Worm (Caenorhabditis elegans) whole organism, L1 larva: Measurements from ENCODE around the gene C02F4.5.
A peak's percentile ranks its signal among the peaks of the same experiment; 100 is the strongest.

Experiments
- C16A3.4 ChIP-seq: fragments of 150-350 bp; optimal IDR thresholded peaks from 2 replicates; lab custom pipeline; 2014; ENCODE audit warnings: missing biosample characterization, missing genetic modification characterization
- alr-1 ChIP-seq: fragments of 200-800 bp; sonication (Bioruptor generic); optimal IDR thresholded peaks from 2 replicates; lab custom pipeline; 2018; ENCODE audit warnings: borderline replicate concordance, mild to moderate bottlenecking, missing genetic modification characterization, missing compliant biosample characterization
- aly-2 ChIP-seq: fragments of 150-350 bp; optimal IDR thresholded peaks from 2 replicates; lab custom pipeline; 2014; ENCODE audit warnings: missing biosample characterization, missing genetic modification characterization
- ceh-8 ChIP-seq: fragments of 200-800 bp; sonication (Bioruptor generic); optimal IDR thresholded peaks from 2 replicates; lab custom pipeline; 2018; ENCODE audit warnings: mild to moderate bottlenecking, missing genetic modification characterization, moderate library complexity, missing compliant biosample characterization
- dpl-1 ChIP-seq, 3 experiments: fragments of 150-350 bp in 2 of 3; sonication (generic microtip) in 1 of 3; optimal IDR thresholded peaks; 2 replicates each; lab custom pipeline; 2014 to 2017; ENCODE audit warnings: missing biosample characterization in 3 of 3, missing genetic modification characterization in 3 of 3, missing genetic modification reagents in 3 of 3
- efl-3 ChIP-seq: fragments of 200-800 bp; sonication (Bioruptor generic); optimal IDR thresholded peaks from 2 replicates; lab custom pipeline; 2018; ENCODE audit warnings: mild to moderate bottlenecking, missing genetic modification characterization, missing compliant biosample characterization
- egl-13 ChIP-seq: sonication (generic microtip); optimal IDR thresholded peaks from 2 replicates; lab custom pipeline; 2016; ENCODE audit warnings: missing genotype, missing genetic modification reagents, missing genetic modification characterization, missing compliant biosample characterization
- egl-27 ChIP-seq, 2 experiments: fragments of 150-350 bp in 1 of 2; sonication (generic microtip); optimal IDR thresholded peaks; 3 replicates each; lab custom pipeline; 2017 to 2018; ENCODE audit warnings: missing biosample characterization in 2 of 2, missing genetic modification characterization in 2 of 2, missing genetic modification reagents in 2 of 2
- elt-2 ChIP-seq: sonication (generic microtip); optimal IDR thresholded peaks from 2 replicates; lab custom pipeline; 2016; ENCODE audit warnings: missing genetic modification characterization, mild to moderate bottlenecking, inconsistent platforms, missing compliant biosample characterization, missing genetic modification reagents
- elt-3 ChIP-seq, 6 experiments: fragments of 150-350 bp in 1 of 6; sonication (generic microtip); optimal IDR thresholded peaks; 2 replicates each; lab custom pipeline; 2017 to 2018; ENCODE audit warnings: missing biosample characterization in 6 of 6, missing genetic modification characterization in 6 of 6, inconsistent platforms in 1 of 6
- ets-5 ChIP-seq: fragments of 200-800 bp; sonication (Bioruptor generic); IDR thresholded peaks from 2 replicates; pipeline ENCODE4 v1.3.6; 2022; ENCODE audit warnings: missing genetic modification characterization, missing compliant biosample characterization
- fkh-10 ChIP-seq: sonication (generic microtip); optimal IDR thresholded peaks from 2 replicates; lab custom pipeline; 2017; ENCODE audit warnings: missing biosample characterization, missing genetic modification reagents, missing genetic modification characterization
- fkh-4 ChIP-seq: sonication (generic microtip); optimal IDR thresholded peaks from 2 replicates; lab custom pipeline; 2016; ENCODE audit warnings: missing compliant biosample characterization, missing genetic modification characterization, borderline replicate concordance
- fkh-8 ChIP-seq: sonication (generic microtip); optimal IDR thresholded peaks from 2 replicates; lab custom pipeline; 2016; ENCODE audit warnings: mild to moderate bottlenecking, missing genetic modification characterization, missing compliant biosample characterization
- grh-1 ChIP-seq: fragments of 200-800 bp; sonication (Bioruptor generic); IDR thresholded peaks from 2 replicates; pipeline ENCODE4 v1.3.6; 2022; ENCODE audit warnings: missing genetic modification reagents, missing genetic modification characterization, missing compliant biosample characterization
- hlh-4 ChIP-seq: sonication (generic microtip); optimal IDR thresholded peaks from 2 replicates; lab custom pipeline; 2016; ENCODE audit warnings: mild to moderate bottlenecking, missing genetic modification characterization, missing compliant biosample characterization
- hpl-2 ChIP-seq: fragments of 150-350 bp; optimal IDR thresholded peaks from 2 replicates; lab custom pipeline; 2014; ENCODE audit warnings: missing biosample characterization, missing genetic modification reagents, missing genetic modification characterization
- irx-1 ChIP-seq: sonication (generic microtip); optimal IDR thresholded peaks from 2 replicates; lab custom pipeline; 2016; ENCODE audit warnings: missing genetic modification characterization, missing compliant biosample characterization
- isw-1 ChIP-seq: fragments of 200-800 bp; sonication (Bioruptor generic); IDR thresholded peaks from 2 replicates; pipeline ENCODE4 v1.3.6; 2022; ENCODE audit warnings: missing genetic modification characterization, missing compliant biosample characterization
- jun-1 ChIP-seq: fragments of 150-350 bp; optimal IDR thresholded peaks from 2 replicates; lab custom pipeline; 2014; ENCODE audit warnings: missing biosample characterization, missing genetic modification reagents, missing genetic modification characterization
- lin-13 ChIP-seq: fragments of 150-350 bp; optimal IDR thresholded peaks from 2 replicates; lab custom pipeline; 2014; ENCODE audit warnings: missing biosample characterization, missing genetic modification reagents, missing genetic modification characterization
- lin-35 ChIP-seq, 2 experiments: fragments of 150-350 bp; optimal IDR thresholded peaks; 2 replicates each; lab custom pipeline; 2014; ENCODE audit warnings: missing biosample characterization in 2 of 2, missing genetic modification characterization in 2 of 2, missing genetic modification reagents in 2 of 2
- lin-39 ChIP-seq: fragments of 150-350 bp; optimal IDR thresholded peaks from 2 replicates; lab custom pipeline; 2014; ENCODE audit warnings: missing biosample characterization, missing genetic modification reagents, missing genetic modification characterization
- lsy-2 ChIP-seq, 2 experiments: fragments of 150-350 bp; optimal IDR thresholded peaks; 2 replicates each; lab custom pipeline; 2014; ENCODE audit warnings: missing biosample characterization in 2 of 2, missing genetic modification characterization in 2 of 2
- mdl-1 ChIP-seq, 2 experiments: fragments of 150-350 bp; optimal IDR thresholded peaks; 2 replicates each; lab custom pipeline; 2014 to 2017; ENCODE audit warnings: missing biosample characterization in 2 of 2, missing genetic modification characterization in 2 of 2, inconsistent platforms in 1 of 2
- mep-1 ChIP-seq: fragments of 150-350 bp; optimal IDR thresholded peaks from 2 replicates; lab custom pipeline; 2014; ENCODE audit warnings: missing biosample characterization, missing genetic modification characterization
- nhr-28 ChIP-seq: fragments of 150-350 bp; optimal IDR thresholded peaks from 2 replicates; lab custom pipeline; 2014; ENCODE audit warnings: missing biosample characterization, missing genetic modification characterization
- nhr-47 ChIP-seq: sonication (generic microtip); optimal IDR thresholded peaks from 2 replicates; lab custom pipeline; 2016; ENCODE audit warnings: mild to moderate bottlenecking, missing genetic modification characterization, moderate library complexity, missing compliant biosample characterization
- nhr-76 ChIP-seq: sonication (generic microtip); optimal IDR thresholded peaks from 2 replicates; lab custom pipeline; 2017; ENCODE audit warnings: missing biosample characterization, missing genetic modification characterization
- nhr-77 ChIP-seq: fragments of 150-350 bp; optimal IDR thresholded peaks from 2 replicates; lab custom pipeline; 2014; ENCODE audit warnings: missing biosample characterization, missing genetic modification characterization
- rnt-1 ChIP-seq: sonication (generic microtip); optimal IDR thresholded peaks from 2 replicates; lab custom pipeline; 2016; ENCODE audit warnings: mild to moderate bottlenecking, missing genetic modification characterization, moderate library complexity, missing compliant biosample characterization
- snu-23 ChIP-seq: sonication (generic microtip); optimal IDR thresholded peaks from 2 replicates; lab custom pipeline; 2016; ENCODE audit warnings: missing genetic modification characterization, missing compliant biosample characterization
- sptf-1 ChIP-seq: fragments of 150-350 bp; optimal IDR thresholded peaks from 2 replicates; lab custom pipeline; 2014; ENCODE audit warnings: missing biosample characterization, missing genetic modification characterization
- sup-37 ChIP-seq: fragments of 200-800 bp; sonication (Bioruptor generic); optimal IDR thresholded peaks from 2 replicates; lab custom pipeline; 2018; ENCODE audit warnings: mild to moderate bottlenecking, missing genetic modification characterization, missing compliant biosample characterization
- tlp-1 ChIP-seq: fragments of 150-350 bp; optimal IDR thresholded peaks from 2 replicates; lab custom pipeline; 2014; ENCODE audit warnings: missing biosample characterization, missing genetic modification characterization
- unc-98 ChIP-seq: fragments of 200-800 bp; sonication (Bioruptor generic); IDR thresholded peaks from 2 replicates; pipeline ENCODE4 v1.3.6; 2022; ENCODE audit warnings: missing genetic modification characterization, missing compliant biosample characterization
- vab-15 ChIP-seq: sonication (generic microtip); optimal IDR thresholded peaks from 2 replicates; lab custom pipeline; 2017; ENCODE audit warnings: missing genotype, mild to moderate bottlenecking, missing genetic modification characterization, missing compliant biosample characterization
- xbp-1 ChIP-seq: sonication (generic microtip); optimal IDR thresholded peaks from 2 replicates; lab custom pipeline; 2016; ENCODE audit warnings: missing genetic modification characterization, missing compliant biosample characterization
- ztf-11 ChIP-seq, 2 experiments: sonication (generic microtip); optimal IDR thresholded peaks; 2 replicates each; lab custom pipeline; 2016 to 2017; ENCODE audit warnings: missing genetic modification characterization in 2 of 2, missing biosample characterization in 1 of 2, missing compliant biosample characterization in 1 of 2

Gene C02F4.5

ce11 chrIV:10502345-10502744, 21.6 kb downstream of the C02F4.5 start (continued):
- TF ChIP-seq aly-2 (tag; lab: Kevin White, UChicago) (no peak), lin-39 (tag; lab: Kevin White, UChicago) (no peak), jun-1 (tag; lab: Kevin White, UChicago) (peak; percentile 44), elt-3 (tag; optimal IDR thresholded peaks at IDR 0.05; lab: Kevin White, UChicago) (no peak), efl-3 (no peak), fkh-8 (peak; percentile 65), ztf-11 (tag; optimal IDR thresholded peaks at IDR 0.05; lab: Kevin White, UChicago) (no peak), hlh-4 (tag; lab: Kevin White, UChicago) (no peak), elt-2 (tag; lab: Kevin White, UChicago) (peak; percentile 73), grh-1 (GFP tag; lab: Robert Waterston, UW) (no peak), unc-98 (GFP tag; lab: Robert Waterston, UW) (no peak), nhr-76 (tag; lab: Kevin White, UChicago) (no peak), fkh-10 (GFP tag; lab: Kevin White, UChicago) (no peak), irx-1 (tag; lab: Kevin White, UChicago) (peak; percentile 31), vab-15 (tag; lab: Kevin White, UChicago) (no peak), nhr-28 (no peak), xbp-1 (no peak), fkh-4 (tag; lab: Kevin White, UChicago) (no peak), sup-37 (GFP tag; lab: Kevin White, UChicago) (no peak), C16A3.4 (tag; lab: Kevin White, UChicago) (peak; percentile 29), rnt-1 (peak; percentile 68), ets-5 (GFP tag; lab: Robert Waterston, UW) (no peak), nhr-77 (tag; lab: Kevin White, UChicago) (peak; percentile 68), dpl-1 (GFP tag; optimal IDR thresholded peaks at IDR 0.05; lab: Kevin White, UChicago) (no peak), snu-23 (peak; percentile 47), mdl-1 (tag; optimal IDR thresholded peaks at IDR 0.05; lab: Kevin White, UChicago) (peak in 1 of 2 experiments; percentile 64), lin-35 (GFP tag; optimal IDR thresholded peaks at IDR 0.05; lab: Kevin White, UChicago) (peak in 1 of 2 experiments; percentile 71), nhr-47 (tag; lab: Kevin White, UChicago) (no peak)

ce11 chrIV:10501550-10502240, 22.2 kb downstream of the C02F4.5 start, which contains the start of gene tax-6:
TSS of gene tax-6 (minus strand) at chrIV:10501600.
- TF ChIP-seq egl-27 (tag; optimal IDR thresholded peaks at IDR 0.05; lab: Kevin White, UChicago) (no peak), sptf-1 (tag; lab: Kevin White, UChicago) (no peak), tlp-1 (tag; lab: Kevin White, UChicago) (no peak), ceh-8 (no peak), lsy-2 (tag; optimal IDR thresholded peaks at IDR 0.05; lab: Kevin White, UChicago) (no peak), xbp-1 (no peak), alr-1 (no peak), unc-98 (GFP tag; lab: Robert Waterston, UW) (no peak), isw-1 (GFP tag; lab: Robert Waterston, UW) (no peak), elt-3 (tag; optimal IDR thresholded peaks at IDR 0.05; lab: Kevin White, UChicago) (no peak), mep-1 (no peak), lin-13 (GFP tag; lab: Kevin White, UChicago) (no peak), irx-1 (tag; lab: Kevin White, UChicago) (no peak), hpl-2 (GFP tag; lab: Kevin White, UChicago) (no peak), egl-13 (no peak)
- TF ChIP-seq, all 84 proteins: peak for 0
